Fruit fly (Drosophila melanogaster): ENCODE measurements around the gene Svip.

DNA sequence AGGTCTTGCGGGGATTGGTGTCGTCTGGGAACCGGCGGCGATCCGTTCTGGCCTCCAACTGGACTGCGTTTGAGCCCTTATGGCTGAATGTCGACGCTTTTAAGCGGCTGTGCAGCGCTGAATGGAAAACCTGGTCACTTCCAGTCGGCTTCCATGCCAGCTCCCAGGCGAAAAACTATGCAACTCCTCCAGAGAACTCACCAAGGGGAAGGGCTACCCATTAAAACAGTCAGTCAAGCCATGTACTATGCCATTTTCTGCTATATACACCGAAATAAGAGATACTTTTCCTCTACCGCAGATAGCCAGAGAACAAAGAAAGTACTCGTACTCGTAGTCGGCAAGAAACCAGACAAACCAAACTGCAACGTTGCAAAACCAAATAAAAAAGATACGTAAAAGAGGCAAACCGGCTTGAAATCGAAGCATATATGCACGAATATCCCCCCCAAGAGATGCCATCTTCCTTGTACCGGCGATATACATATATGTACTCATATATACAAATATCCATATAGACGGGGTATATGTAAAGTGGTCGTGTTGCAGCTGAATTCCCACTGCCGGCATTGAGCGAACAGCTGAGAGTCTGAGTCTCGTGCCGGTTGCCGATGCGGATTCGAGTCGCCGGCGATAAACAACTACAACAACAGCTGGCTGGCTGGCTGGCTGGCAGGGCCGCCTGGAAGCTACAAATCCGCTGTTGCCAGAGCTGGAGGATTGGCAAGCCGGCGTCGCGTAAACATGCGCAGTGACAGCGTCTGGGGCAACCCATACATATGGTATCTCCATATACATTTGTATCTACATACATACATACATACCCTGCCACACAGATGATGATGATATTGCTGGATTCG is 20.9 kb downstream of the Svip start, which contains the start of gene Hsp67Ba:
- no peak for TF ChIP-seq tap (tag; optimal IDR thresholded peaks at IDR 0.05)
- TF ChIP-seq lilli (GFP tag; optimal IDR thresholded peaks at IDR 0.05), result no peak
- no peak for TF ChIP-seq CG2129 (GFP tag; IDR thresholded peaks at IDR 0.05; ENCODE audit: partially characterized antibody)
- TF ChIP-seq CG3407 (GFP tag; optimal IDR thresholded peaks at IDR 0.05), result no peak
